Fruit fly (Drosophila melanogaster) whole organism, prepupa: ENCODE measurements around the gene CG17134.

Experiments used
- CG10669 ChIP-seq: fragments of 200-800 bp; sonication (Bioruptor generic); optimal IDR thresholded peaks from 3 replicates; lab custom pipeline; 2018; ENCODE audit warnings: missing biosample characterization, mild to moderate bottlenecking, missing genetic modification characterization, moderate library complexity
- CG11762 ChIP-seq: fragments of 200-800 bp; sonication (Bioruptor generic); optimal IDR thresholded peaks from 3 replicates; lab custom pipeline; 2016; ENCODE audit warnings: missing biosample characterization, missing genetic modification characterization; ENCODE audit not compliant: insufficient read depth
- CG16779 ChIP-seq: fragments of 200-800 bp; sonication (Bioruptor generic); optimal IDR thresholded peaks from 3 replicates; lab custom pipeline; 2017; ENCODE audit warnings: missing biosample characterization, mild to moderate bottlenecking, missing genetic modification characterization
- CG3032 ChIP-seq: fragments of 200-800 bp; optimal IDR thresholded peaks from 2 replicates; lab custom pipeline; 2019; ENCODE audit warnings: missing biosample characterization, mild to moderate bottlenecking, missing genetic modification characterization, moderate library complexity
- CG7368 ChIP-seq: fragments of 200-800 bp; sonication (Bioruptor generic); optimal IDR thresholded peaks from 3 replicates; lab custom pipeline; 2016; ENCODE audit warnings: missing biosample characterization, missing genetic modification characterization
- CG8119 ChIP-seq: fragments of 200-800 bp; sonication (Bioruptor generic); IDR thresholded peaks from 3 replicates; pipeline ENCODE4 v1.3.6; 2022; ENCODE audit warnings: missing biosample characterization, missing genetic modification characterization
- CG8319 ChIP-seq: fragments of 200-800 bp; sonication (Bioruptor generic); optimal IDR thresholded peaks from 3 replicates; lab custom pipeline; 2016; ENCODE audit warnings: missing biosample characterization, missing genetic modification characterization
- Eip93F ChIP-seq: fragments of 200-800 bp; sonication (Bioruptor generic); optimal IDR thresholded peaks from 2 replicates; lab custom pipeline; 2016; ENCODE audit warnings: missing biosample characterization, mild to moderate bottlenecking, missing genetic modification characterization
- Hr39 ChIP-seq: fragments of 200-800 bp; sonication (Bioruptor generic); optimal IDR thresholded peaks from 2 replicates; lab custom pipeline; 2016; ENCODE audit warnings: missing biosample characterization, missing genetic modification characterization
- acj6 ChIP-seq: fragments of 200-800 bp; sonication (Bioruptor generic); optimal IDR thresholded peaks from 3 replicates; lab custom pipeline; 2016; ENCODE audit warnings: missing biosample characterization, missing genetic modification characterization
- cyc ChIP-seq: fragments of 200-800 bp; sonication (Bioruptor generic); optimal IDR thresholded peaks from 3 replicates; lab custom pipeline; 2016; ENCODE audit warnings: missing biosample characterization, missing genetic modification characterization
- dac ChIP-seq: fragments of 200-800 bp; sonication (Bioruptor generic); optimal IDR thresholded peaks from 2 replicates; lab custom pipeline; 2017; ENCODE audit warnings: missing biosample characterization, mild to moderate bottlenecking, missing genetic modification characterization
- net ChIP-seq: fragments of 200-800 bp; sonication (Bioruptor generic); optimal IDR thresholded peaks from 3 replicates; lab custom pipeline; 2016; ENCODE audit warnings: missing biosample characterization, missing genetic modification characterization
- salr ChIP-seq, 2 experiments: fragments of 200-800 bp; sonication (Bioruptor generic); optimal IDR thresholded peaks; 3 replicates each; lab custom pipeline; 2016 to 2018; ENCODE audit warnings: missing biosample characterization in 2 of 2, missing genetic modification characterization in 2 of 2, mild to moderate bottlenecking in 1 of 2

DNA sequence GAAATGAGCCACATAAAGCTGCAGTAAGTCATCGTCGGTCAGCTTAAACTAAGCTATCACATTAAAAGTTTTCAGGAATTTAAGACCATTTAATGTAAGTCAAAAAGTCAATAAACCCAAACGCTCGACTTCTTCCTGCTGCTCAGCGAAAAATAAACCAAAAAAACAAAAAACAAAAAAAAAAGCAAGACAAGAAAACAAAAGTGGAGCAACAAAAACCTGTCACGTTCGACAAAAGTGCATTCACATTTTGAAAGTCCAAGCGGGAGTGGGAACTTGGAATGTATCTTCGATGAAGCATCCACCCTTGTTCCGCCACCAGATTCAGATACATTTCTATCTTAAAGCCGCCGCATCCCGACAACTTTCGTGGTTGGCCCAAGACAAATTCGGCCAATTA lies 26.5 kb upstream of the CG17134 start:
- no peak for TF ChIP-seq CG16779 (tag; lab: Kevin White, UChicago)
- no peak for TF ChIP-seq salr (GFP tag; optimal IDR thresholded peaks at IDR 0.05; lab: Kevin White, UChicago)
- TF ChIP-seq CG10669 (GFP tag; lab: Kevin White, UChicago): no peak
- no peak for TF ChIP-seq net (GFP tag; lab: Kevin White, UChicago)
- no peak for TF ChIP-seq Eip93F (GFP tag; lab: Kevin White, UChicago)
- no peak for TF ChIP-seq Hr39 (GFP tag; lab: Kevin White, UChicago)
- no peak for TF ChIP-seq dac
- TF ChIP-seq acj6 (GFP tag; lab: Kevin White, UChicago): no peak
- TF ChIP-seq CG8119: no peak
- TF ChIP-seq CG7368: no peak
- no peak for TF ChIP-seq cyc (GFP tag; lab: Kevin White, UChicago)
- TF ChIP-seq CG8319: no peak
- no peak for TF ChIP-seq CG11762 (GFP tag; lab: Kevin White, UChicago)
- TF ChIP-seq CG3032 (tag; lab: Kevin White, UChicago): no peak
